Worm (Caenorhabditis elegans): ENCODE data around the gene msp-3.

- TF ChIP-seq flt-1 (GFP tag; IDR thresholded peaks at IDR 0.05) (no peak), hmg-4 (GFP tag; optimal IDR thresholded peaks at IDR 0.05) (no peak), aly-1 (tag; optimal IDR thresholded peaks at IDR 0.05) (no peak), ama-1 (optimal IDR thresholded peaks at IDR 0.05) (no peak), tra-4 (tag; optimal IDR thresholded peaks at IDR 0.05) (no peak), pes-1 (GFP tag; IDR thresholded peaks at IDR 0.05) (no peak), ceh-36 (tag; optimal IDR thresholded peaks at IDR 0.05) (no peak), ets-7 (tag; optimal IDR thresholded peaks at IDR 0.05) (no peak), ceh-13 (GFP tag; optimal IDR thresholded peaks at IDR 0.05) (no peak)
Observed at ce11 chrII:4779753-4780152, 6.3 kb downstream of the msp-3 start.

All from whole organism, early embryonic.